Fruit fly (Drosophila melanogaster) whole organism, embryonic: Measurements from ENCODE around the gene CG3078.
A peak's percentile ranks its signal among the peaks of the same experiment; 100 is the strongest.

Experiments
- B-H1 ChIP-seq: fragments of 200-800 bp; sonication (Bioruptor generic); IDR thresholded peaks from 3 replicates; pipeline ENCODE4 v1.3.6; 2022; ENCODE audit warnings: missing biosample characterization, missing genetic modification characterization
- CG10147 ChIP-seq: fragments of 200-800 bp; sonication (Bioruptor generic); optimal IDR thresholded peaks from 2 replicates; lab custom pipeline; 2019; ENCODE audit warnings: missing biosample characterization, mild to moderate bottlenecking, missing genetic modification characterization, moderate library complexity
- CG10543 ChIP-seq: fragments of 200-800 bp; sonication (Bioruptor generic); optimal IDR thresholded peaks from 3 replicates; lab custom pipeline; 2017; ENCODE audit warnings: missing biosample characterization, mild to moderate bottlenecking, missing genetic modification characterization, moderate library complexity
- CG11247 ChIP-seq: fragments of 200-800 bp; sonication (Bioruptor generic); IDR thresholded peaks from 2 replicates; pipeline ENCODE4 v1.3.6; 2022; ENCODE audit warnings: missing biosample characterization, missing genetic modification characterization
- CG11723 ChIP-seq: fragments of 200-800 bp; sonication (Bioruptor generic); optimal IDR thresholded peaks from 2 replicates; lab custom pipeline; 2017; ENCODE audit warnings: missing biosample characterization, mild to moderate bottlenecking, missing genetic modification characterization
- CG12236 ChIP-seq: fragments of 200-800 bp; sonication (Bioruptor generic); optimal IDR thresholded peaks from 2 replicates; lab custom pipeline; 2016; ENCODE audit warnings: missing biosample characterization, missing genetic modification characterization
- CG12769 ChIP-seq: fragments of 200-800 bp; sonication (Bioruptor generic); optimal IDR thresholded peaks from 2 replicates; lab custom pipeline; 2019; ENCODE audit warnings: missing biosample characterization, mild to moderate bottlenecking, missing genetic modification characterization, moderate library complexity
- CG12942 ChIP-seq: fragments of 200-800 bp; sonication (Bioruptor generic); optimal IDR thresholded peaks from 3 replicates; lab custom pipeline; 2016; ENCODE audit warnings: missing biosample characterization, missing genetic modification characterization
- CG15479 ChIP-seq: fragments of 200-800 bp; sonication (Bioruptor generic); optimal IDR thresholded peaks from 3 replicates; lab custom pipeline; 2019; ENCODE audit warnings: missing biosample characterization, mild to moderate bottlenecking, missing genetic modification characterization, moderate library complexity
- CG32532 ChIP-seq: fragments of 200-800 bp; sonication (Bioruptor generic); IDR thresholded peaks from 2 replicates; pipeline ENCODE4 v1.3.6; 2022; ENCODE audit warnings: missing biosample characterization, missing genetic modification characterization
- CG32767 ChIP-seq: fragments of 200-800 bp; sonication (Bioruptor generic); IDR thresholded peaks from 2 replicates; pipeline ENCODE4 v1.3.6; 2022; ENCODE audit warnings: missing biosample characterization, missing genetic modification characterization
- CG4328 ChIP-seq: fragments of 200-800 bp; sonication (Bioruptor generic); optimal IDR thresholded peaks from 3 replicates; lab custom pipeline; 2017; ENCODE audit warnings: missing biosample characterization, missing genetic modification reagents, missing genetic modification characterization
- CG8281 ChIP-seq: fragments of 200-800 bp; sonication (Bioruptor generic); optimal IDR thresholded peaks from 2 replicates; lab custom pipeline; 2018; ENCODE audit warnings: missing biosample characterization, mild to moderate bottlenecking, missing genetic modification characterization, moderate library complexity
- CG8478 ChIP-seq: fragments of >200 bp; optimal IDR thresholded peaks from 2 replicates; lab custom pipeline; 2018
- CG9932 ChIP-seq: fragments of 200-800 bp; sonication (Bioruptor generic); IDR thresholded peaks from 2 replicates; pipeline ENCODE4 v1.3.6; 2022; ENCODE audit warnings: missing biosample characterization, missing genetic modification characterization
- Dll ChIP-seq: fragments of 200-800 bp; sonication (Bioruptor generic); IDR thresholded peaks from 4 replicates; pipeline ENCODE4 v1.3.6; 2022; ENCODE audit warnings: missing biosample characterization, missing genetic modification characterization; ENCODE audit not compliant: partially characterized antibody
- Doc3 ChIP-seq: fragments of 200-800 bp; sonication (Bioruptor generic); IDR thresholded peaks from 3 replicates; pipeline ENCODE4 v1.3.6; 2022; ENCODE audit warnings: missing biosample characterization, missing genetic modification characterization; ENCODE audit not compliant: partially characterized antibody
- Dp ChIP-seq: fragments of 200-800 bp; sonication (Bioruptor generic); optimal IDR thresholded peaks from 2 replicates; lab custom pipeline; 2018; ENCODE audit warnings: missing biosample characterization, mild to moderate bottlenecking, missing genetic modification characterization, moderate library complexity
- Eip74EF ChIP-seq, 2 experiments: fragments of 200-800 bp in 1 of 2; fragments of >200 bp in 1 of 2; sonication (Bioruptor generic) in 1 of 2; optimal IDR thresholded peaks; 2 replicates each; lab custom pipeline; 2017 to 2019; ENCODE audit warnings: missing biosample characterization in 2 of 2, missing genetic modification characterization in 2 of 2, mild to moderate bottlenecking in 1 of 2, moderate library complexity in 1 of 2
- Gsc ChIP-seq: fragments of 200-800 bp; sonication (Bioruptor generic); IDR thresholded peaks from 2 replicates; pipeline ENCODE4 v1.3.6; 2022; ENCODE audit warnings: missing biosample characterization, missing genetic modification characterization
- Hr78 ChIP-seq, 2 experiments: fragments of 200-800 bp in 1 of 2; fragments of >200 bp in 1 of 2; sonication (Bioruptor generic) in 1 of 2; optimal IDR thresholded peaks; 2 replicates each; lab custom pipeline; 2017 to 2019; ENCODE audit warnings: missing biosample characterization in 2 of 2, missing genetic modification characterization in 2 of 2, mild to moderate bottlenecking in 1 of 2, moderate library complexity in 1 of 2
- Hsf ChIP-seq: fragments of 200-800 bp; sonication (Bioruptor generic); optimal IDR thresholded peaks from 3 replicates; lab custom pipeline; 2016; ENCODE audit warnings: missing biosample characterization, missing genetic modification characterization
- Med ChIP-seq: fragments of 200-800 bp; sonication (Bioruptor generic); peaks from one replicate; lab custom pipeline; 2016; ENCODE audit warnings: missing biosample characterization, missing genetic modification characterization, mild to moderate bottlenecking, inconsistent platforms, moderate library complexity
- NC2β ChIP-seq: fragments of 200-800 bp; sonication (Bioruptor generic); optimal IDR thresholded peaks from 2 replicates; lab custom pipeline; 2016; ENCODE audit warnings: missing biosample characterization, missing genetic modification characterization
- Pdp1 ChIP-seq, 2 experiments: fragments of 200-800 bp; sonication (Bioruptor generic); optimal IDR thresholded peaks; 3 replicates each; lab custom pipeline; 2016; ENCODE audit warnings: missing biosample characterization in 2 of 2, missing genetic modification characterization in 2 of 2, mild to moderate bottlenecking in 1 of 2, moderate library complexity in 1 of 2
- Xbp1 ChIP-seq: fragments of 200-800 bp; sonication (Bioruptor generic); optimal IDR thresholded peaks from 3 replicates; lab custom pipeline; 2016; ENCODE audit warnings: missing biosample characterization, mild to moderate bottlenecking, missing genetic modification characterization
- ash1 ChIP-seq: fragments of 200-800 bp; sonication (Bioruptor generic); optimal IDR thresholded peaks from 2 replicates; lab custom pipeline; 2018; ENCODE audit warnings: missing biosample characterization, mild to moderate bottlenecking, missing genetic modification characterization
- chinmo ChIP-seq: fragments of 200-800 bp; sonication (Bioruptor generic); IDR thresholded peaks from 4 replicates; pipeline ENCODE4 v1.3.6; 2022; ENCODE audit warnings: missing biosample characterization, missing genetic modification characterization; ENCODE audit not compliant: partially characterized antibody
- disco-r ChIP-seq: fragments of 200-800 bp; sonication (Bioruptor generic); optimal IDR thresholded peaks from 2 replicates; lab custom pipeline; 2016; ENCODE audit warnings: missing biosample characterization, missing genetic modification characterization
- ftz-f1 ChIP-seq: fragments of 200-800 bp; sonication (Bioruptor generic); optimal IDR thresholded peaks from 2 replicates; lab custom pipeline; 2016; ENCODE audit warnings: missing biosample characterization, missing genetic modification characterization
- her ChIP-seq: fragments of 200-800 bp; sonication (Bioruptor generic); optimal IDR thresholded peaks from 2 replicates; lab custom pipeline; 2016; ENCODE audit warnings: missing biosample characterization, missing genetic modification characterization
- kay ChIP-seq: fragments of 200-800 bp; sonication (Bioruptor generic); optimal IDR thresholded peaks from 2 replicates; lab custom pipeline; 2016; ENCODE audit warnings: missing biosample characterization, missing genetic modification characterization
- pfk ChIP-seq: fragments of 200-800 bp; sonication (Bioruptor generic); optimal IDR thresholded peaks from 2 replicates; lab custom pipeline; 2018; ENCODE audit warnings: missing biosample characterization, mild to moderate bottlenecking, missing genetic modification characterization, moderate library complexity
- run ChIP-seq: fragments of 200-800 bp; sonication (Bioruptor generic); optimal IDR thresholded peaks from 3 replicates; lab custom pipeline; 2018; ENCODE audit warnings: missing biosample characterization, mild to moderate bottlenecking, missing genetic modification characterization
- sd ChIP-seq: fragments of 200-800 bp; sonication (Bioruptor generic); optimal IDR thresholded peaks from 3 replicates; lab custom pipeline; 2018; ENCODE audit warnings: missing biosample characterization, mild to moderate bottlenecking, missing genetic modification characterization, moderate library complexity
- sens ChIP-seq: fragments of 200-800 bp; sonication (Bioruptor generic); peaks from one replicate; lab custom pipeline; 2016; ENCODE audit warnings: missing biosample characterization, missing genetic modification characterization
- tll ChIP-seq, 2 experiments: fragments of 200-800 bp in 1 of 2; fragments of >200 bp in 1 of 2; sonication (Bioruptor generic) in 1 of 2; optimal IDR thresholded peaks; 2 replicates each; lab custom pipeline; 2017 to 2019; ENCODE audit warnings: missing biosample characterization in 2 of 2, missing genetic modification characterization in 2 of 2, mild to moderate bottlenecking in 1 of 2, moderate library complexity in 1 of 2
- trh ChIP-seq: fragments of 200-800 bp; sonication (Bioruptor generic); optimal IDR thresholded peaks from 2 replicates; lab custom pipeline; 2016; ENCODE audit warnings: missing biosample characterization, missing genetic modification characterization

The CG3078 gene

DNA sequence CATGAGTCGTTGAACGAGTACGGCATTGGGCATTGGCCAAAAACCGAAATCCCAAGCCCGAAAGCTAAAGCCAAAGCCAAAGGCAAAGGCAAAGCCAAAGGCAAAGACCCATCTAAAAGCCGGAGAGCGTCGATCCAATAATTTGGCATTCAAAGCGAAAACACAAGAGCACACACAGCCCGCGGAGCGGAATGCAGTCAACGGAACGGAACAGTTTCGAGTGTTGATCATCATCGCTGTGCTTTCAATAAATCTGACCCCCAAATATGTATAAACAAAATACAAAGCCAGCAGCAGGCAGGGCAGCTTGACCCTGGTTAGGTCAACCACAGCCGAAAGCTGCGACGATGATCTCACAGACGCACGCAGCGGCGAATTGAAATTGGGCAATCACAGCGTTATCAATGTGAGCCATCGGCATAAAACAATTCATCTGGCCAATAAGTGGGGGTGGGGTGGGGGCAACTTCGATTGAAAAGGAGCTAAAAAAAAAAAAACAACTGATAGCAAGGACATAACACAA, 19.2 kb upstream of the CG3078 start:
- TF ChIP-seq tll (GFP tag; optimal IDR thresholded peaks at IDR 0.05; lab: Kevin White, UChicago): no peak
- no peak for TF ChIP-seq CG32767 (GFP tag; lab: Robert Waterston, UW)
- TF ChIP-seq CG8281 (tag; lab: Kevin White, UChicago): no peak
- TF ChIP-seq CG12236 (GFP tag; lab: Kevin White, UChicago): no peak
- no peak for TF ChIP-seq CG8478 (lab: Kevin White, UChicago)
- no peak for TF ChIP-seq CG11247
- TF ChIP-seq ftz-f1 (GFP tag; lab: Kevin White, UChicago): peak; percentile 28
- no peak for TF ChIP-seq her
- no peak for TF ChIP-seq kay (GFP tag; lab: Kevin White, UChicago)
- no peak for TF ChIP-seq Gsc (GFP tag; lab: Robert Waterston, UW)
- TF ChIP-seq Xbp1 (GFP tag; lab: Kevin White, UChicago): no peak
- TF ChIP-seq Eip74EF (GFP tag; optimal IDR thresholded peaks at IDR 0.05; lab: Kevin White, UChicago): peak in 1 of 2 experiments; percentile 31
- peak; percentile 27 for TF ChIP-seq CG12769 (tag; lab: Kevin White, UChicago)
- no peak for TF ChIP-seq run (tag; lab: Kevin White, UChicago)
- no peak for TF ChIP-seq ash1 (GFP tag; lab: Kevin White, UChicago)
- TF ChIP-seq CG11723 (GFP tag; lab: Kevin White, UChicago): no peak
- peak; percentile 15; the same call in 1 of the 2 replicates for TF ChIP-seq CG9932 (GFP tag; lab: Robert Waterston, UW)
- TF ChIP-seq CG10543 (GFP tag; lab: Kevin White, UChicago): peak; percentile 14
- peak; percentile 61 for TF ChIP-seq pfk (GFP tag; lab: Kevin White, UChicago)
- no peak for TF ChIP-seq trh (GFP tag; lab: Kevin White, UChicago)
- TF ChIP-seq Hr78 (GFP tag; optimal IDR thresholded peaks at IDR 0.05; lab: Kevin White, UChicago): peak in 1 of 2 experiments; percentile 80
- no peak for TF ChIP-seq Dp
- TF ChIP-seq CG12942 (GFP tag; lab: Kevin White, UChicago): no peak
- no peak for TF ChIP-seq CG10147 (GFP tag; lab: Kevin White, UChicago)
- TF ChIP-seq CG32532: no peak
- TF ChIP-seq Doc3: no peak
- no peak for TF ChIP-seq NC2β (GFP tag; lab: Kevin White, UChicago)
- TF ChIP-seq chinmo (GFP tag; lab: Robert Waterston, UW): peak; percentile 93
- peak; percentile 70 for TF ChIP-seq Med (GFP tag; lab: Kevin White, UChicago)
- no peak for TF ChIP-seq B-H1 (GFP tag; lab: Robert Waterston, UW)
- no peak for TF ChIP-seq CG15479
- no peak for TF ChIP-seq disco-r (GFP tag; lab: Kevin White, UChicago)
- peak; percentile 52 for TF ChIP-seq sd (tag; lab: Kevin White, UChicago)
- TF ChIP-seq CG4328 (GFP tag; lab: Kevin White, UChicago): no peak
- TF ChIP-seq Pdp1 (GFP tag; optimal IDR thresholded peaks at IDR 0.05; lab: Kevin White, UChicago): peak in 1 of 2 experiments; percentile 11

DNA sequence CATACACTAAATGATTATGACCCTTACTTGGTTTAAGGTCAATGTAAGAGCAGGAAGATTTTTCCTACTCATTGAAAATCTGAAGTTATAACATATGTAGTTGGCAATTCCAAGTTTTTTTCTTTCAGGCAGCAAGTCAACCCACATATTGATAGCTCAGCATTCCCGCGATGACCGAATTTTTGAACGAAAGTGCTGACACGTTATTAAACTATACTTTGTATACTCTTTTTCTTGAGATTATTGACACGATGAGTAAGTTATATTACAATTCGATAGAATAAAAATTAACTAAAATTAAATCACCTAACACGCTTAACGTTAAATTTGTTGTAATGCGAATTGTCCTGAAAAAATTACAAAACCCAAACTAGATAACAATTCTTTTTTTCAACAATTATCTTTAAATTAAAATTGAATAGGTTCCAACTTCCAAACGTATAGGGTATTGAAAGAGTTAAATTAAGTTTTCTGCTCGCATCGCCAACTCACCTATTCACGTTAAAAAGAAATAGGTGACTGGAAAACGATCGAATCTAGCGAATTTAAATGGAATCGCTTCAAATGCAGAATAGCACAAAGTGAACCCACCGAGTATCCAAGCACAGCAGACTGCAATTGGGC, 15.7 kb upstream of the CG3078 start, which contains the start of gene Vml:
Vml (plus strand) TSS at position 574 of the 624 bp plus-strand sequence.
- TF ChIP-seq sens (GFP tag; lab: Kevin White, UChicago) (peak; percentile 57), Dll (GFP tag; lab: Robert Waterston, UW) (peak; percentile 14; the same call in 2 of the 4 replicates), Hsf (no peak)
